4 worm cellular contexts compared by ENCODE assay signal in genomic region chrV:11344816-11345336, ce11.
TF ChIP-seq lines count a peak whose summit lies in the region.

No protein-coding gene starts in this region.

TF ChIP-seq in whole organism, early embryonic, 17 proteins besides CTCF, POLR2A, EP300 and RAD21:
- TF ChIP-seq pes-1 (GFP tag; IDR thresholded peaks at IDR 0.05; lab: Robert Waterston, UW) (no peak), B0310.2 (tag; optimal IDR thresholded peaks at IDR 0.05; lab: Kevin White, UChicago) (peak; percentile 11), ama-1 (optimal IDR thresholded peaks at IDR 0.05; lab: Kevin White, UChicago) (peak; percentile 60), flt-1 (GFP tag; IDR thresholded peaks at IDR 0.05; lab: Robert Waterston, UW) (0 out of 2 replicates have a peak, but pooled peaks have one; percentile 22), scrt-1 (GFP tag; IDR thresholded peaks at IDR 0.05; lab: Robert Waterston, UW) (no peak), aly-1 (tag; optimal IDR thresholded peaks at IDR 0.05; lab: Kevin White, UChicago) (no peak), tra-4 (tag; optimal IDR thresholded peaks at IDR 0.05; lab: Kevin White, UChicago) (peak; percentile 14)

TF ChIP-seq in whole organism, late embryonic, 69 proteins besides CTCF, POLR2A, EP300 and RAD21:
- peak; percentile 75 for TF ChIP-seq ama-1 (optimal IDR thresholded peaks at IDR 0.05; lab: Kevin White, UChicago)
- TF ChIP-seq gmeb-2 (tag; optimal IDR thresholded peaks at IDR 0.05; lab: Kevin White, UChicago): peak; percentile 24
- no peak for TF ChIP-seq tbx-2 (tag; optimal IDR thresholded peaks at IDR 0.05; lab: Kevin White, UChicago)

TF ChIP-seq in whole organism, midembryonic, 9 proteins besides CTCF, POLR2A, EP300 and RAD21:
- TF ChIP-seq T22C8.4 (GFP tag; IDR thresholded peaks at IDR 0.05; lab: Robert Waterston, UW): no peak
- no peak for TF ChIP-seq ztf-23 (GFP tag; IDR thresholded peaks at IDR 0.05; lab: Robert Waterston, UW)
- peak; percentile 53; the same call in 1 of the 2 replicates for TF ChIP-seq flt-1 (GFP tag; IDR thresholded peaks at IDR 0.05; lab: Robert Waterston, UW)
- no peak for TF ChIP-seq ref-1 (GFP tag; conservative IDR thresholded peaks at IDR 0.05; lab: Robert Waterston, UW)
- TF ChIP-seq cog-1 (tag; optimal IDR thresholded peaks at IDR 0.05; lab: Kevin White, UChicago): no peak
- TF ChIP-seq ztf-29 (GFP tag; IDR thresholded peaks at IDR 0.05; lab: Robert Waterston, UW): no peak
- TF ChIP-seq klf-2 (GFP tag; conservative IDR thresholded peaks at IDR 0.05; lab: Robert Waterston, UW): no peak

TF ChIP-seq in whole organism, mixed stage, embryonic, 35 proteins besides CTCF, POLR2A, EP300 and RAD21:
- TF ChIP-seq ztf-11 (tag; optimal IDR thresholded peaks at IDR 0.05; lab: Kevin White, UChicago) (no peak), nhr-237 (tag; optimal IDR thresholded peaks at IDR 0.05; lab: Kevin White, UChicago) (no peak), sptf-1 (tag; optimal IDR thresholded peaks at IDR 0.05; lab: Kevin White, UChicago) (peak; percentile 13), nhr-2 (tag; optimal IDR thresholded peaks at IDR 0.05; lab: Kevin White, UChicago) (peak; percentile 10), lsy-2 (tag; optimal IDR thresholded peaks at IDR 0.05; lab: Kevin White, UChicago) (no peak), lin-32 (GFP tag; optimal IDR thresholded peaks at IDR 0.05; lab: Kevin White, UChicago) (no peak), ceh-83 (GFP tag; optimal IDR thresholded peaks at IDR 0.05; lab: Kevin White, UChicago) (no peak), ces-1 (GFP tag; optimal IDR thresholded peaks at IDR 0.05; lab: Kevin White, UChicago) (peak; percentile 22), cnd-1 (tag; optimal IDR thresholded peaks at IDR 0.05; lab: Kevin White, UChicago) (peak; percentile 3), nhr-76 (tag; optimal IDR thresholded peaks at IDR 0.05; lab: Kevin White, UChicago) (no peak)
